Fruit fly (Drosophila melanogaster) whole organism, embryonic: ENCODE results near the gene disco.

ENCODE experiments used
- Aef1 ChIP-seq: fragments of 200-800 bp; sonication (Bioruptor generic); IDR thresholded peaks from 3 replicates; pipeline ENCODE4 v1.3.6; 2022; ENCODE audit warnings: missing biosample characterization, missing genetic modification characterization
- Atf6 ChIP-seq: fragments of 200-800 bp; sonication (Bioruptor generic); IDR thresholded peaks from 2 replicates; pipeline ENCODE4 v1.3.6; 2022; ENCODE audit warnings: missing biosample characterization, missing genetic modification characterization
- BEAF-32 ChIP-seq: fragments of 200-800 bp; sonication (Bioruptor generic); optimal IDR thresholded peaks from 3 replicates; lab custom pipeline; 2017; ENCODE audit warnings: missing biosample characterization, missing genetic modification characterization, mild to moderate bottlenecking, moderate library complexity, missing genetic modification reagents
- Bteb2 ChIP-seq: fragments of 200-800 bp; sonication (Bioruptor generic); optimal IDR thresholded peaks from 2 replicates; lab custom pipeline; 2016; ENCODE audit warnings: missing biosample characterization, missing genetic modification characterization
- CG11247 ChIP-seq: fragments of 200-800 bp; sonication (Bioruptor generic); IDR thresholded peaks from 2 replicates; pipeline ENCODE4 v1.3.6; 2022; ENCODE audit warnings: missing biosample characterization, missing genetic modification characterization
- CG11695 ChIP-seq: fragments of 200-800 bp; sonication (Bioruptor generic); IDR thresholded peaks from 3 replicates; pipeline ENCODE4 v1.3.6; 2022; ENCODE audit warnings: missing biosample characterization, missing genetic modification characterization
- CG15696 ChIP-seq: fragments of 200-800 bp; sonication (Bioruptor generic); optimal IDR thresholded peaks from 2 replicates; lab custom pipeline; 2019; ENCODE audit warnings: missing biosample characterization, mild to moderate bottlenecking, missing genetic modification characterization, moderate library complexity
- CG1603 ChIP-seq: fragments of 200-800 bp; sonication (Bioruptor generic); optimal IDR thresholded peaks from 2 replicates; lab custom pipeline; 2019; ENCODE audit warnings: missing biosample characterization, mild to moderate bottlenecking, missing genetic modification characterization, moderate library complexity
- CG16813 ChIP-seq: fragments of 200-800 bp; sonication (Bioruptor generic); IDR thresholded peaks from 3 replicates; pipeline ENCODE4 v1.3.6; 2022; ENCODE audit warnings: missing biosample characterization, missing genetic modification characterization; ENCODE audit not compliant: partially characterized antibody
- CG17385 ChIP-seq: fragments of 200-800 bp; sonication (Bioruptor generic); optimal IDR thresholded peaks from 3 replicates; lab custom pipeline; 2018; ENCODE audit warnings: missing biosample characterization, mild to moderate bottlenecking, missing genetic modification characterization
- CG17612 ChIP-seq: fragments of 200-800 bp; sonication (Bioruptor generic); IDR thresholded peaks from 2 replicates; pipeline ENCODE4 v1.3.6; 2022; ENCODE audit warnings: missing biosample characterization, missing genetic modification characterization
- CG30431 ChIP-seq: fragments of 200-800 bp; sonication (Bioruptor generic); optimal IDR thresholded peaks from 2 replicates; lab custom pipeline; 2017; ENCODE audit warnings: missing biosample characterization, missing genetic modification characterization
- CG31224 ChIP-seq: fragments of 200-800 bp; sonication (Bioruptor generic); IDR thresholded peaks from 2 replicates; pipeline ENCODE4 v1.3.6; 2022; ENCODE audit warnings: missing biosample characterization, missing genetic modification characterization
- CG3163 ChIP-seq: fragments of 200-800 bp; sonication (Bioruptor generic); optimal IDR thresholded peaks from 3 replicates; lab custom pipeline; 2016; ENCODE audit warnings: missing biosample characterization, missing genetic modification characterization
- CG3281 ChIP-seq: fragments of 200-800 bp; sonication (Bioruptor generic); optimal IDR thresholded peaks from 3 replicates; lab custom pipeline; 2017; ENCODE audit warnings: missing biosample characterization, mild to moderate bottlenecking, missing genetic modification characterization
- CG33557 ChIP-seq: fragments of 200-800 bp; sonication (Bioruptor generic); optimal IDR thresholded peaks from 2 replicates; lab custom pipeline; 2019; ENCODE audit warnings: missing biosample characterization, mild to moderate bottlenecking, missing genetic modification characterization, moderate library complexity
- CG3726 ChIP-seq: fragments of 200-800 bp; sonication (Bioruptor generic); IDR thresholded peaks from 3 replicates; pipeline ENCODE4, ENCODE4 v1.3.6; 2022; ENCODE audit warnings: missing biosample characterization, missing genetic modification characterization
- CG3838 ChIP-seq: fragments of 200-800 bp; sonication (Bioruptor generic); optimal IDR thresholded peaks from 3 replicates; lab custom pipeline; 2016; ENCODE audit warnings: missing biosample characterization, missing genetic modification characterization
- CG4282 ChIP-seq: fragments of 200-800 bp; sonication (Bioruptor generic); optimal IDR thresholded peaks from 2 replicates; lab custom pipeline; 2016; ENCODE audit warnings: missing biosample characterization, missing genetic modification characterization
- CG4360 ChIP-seq: fragments of 200-800 bp; sonication (Bioruptor generic); IDR thresholded peaks from 2 replicates; pipeline ENCODE4 v1.3.6; 2022; ENCODE audit warnings: missing biosample characterization, missing genetic modification characterization
- CG4854 ChIP-seq: fragments of 200-800 bp; sonication (Bioruptor generic); optimal IDR thresholded peaks from 2 replicates; lab custom pipeline; 2016; ENCODE audit warnings: missing biosample characterization, missing genetic modification characterization, inconsistent platforms
- CG6683 ChIP-seq: fragments of 200-800 bp; sonication (Bioruptor generic); optimal IDR thresholded peaks from 2 replicates; lab custom pipeline; 2017; ENCODE audit warnings: missing biosample characterization, mild to moderate bottlenecking, missing genetic modification characterization, missing genetic modification reagents
- CkIIα-i1 ChIP-seq: fragments of 200-800 bp; sonication (Bioruptor generic); IDR thresholded peaks from 2 replicates; pipeline ENCODE4 v1.3.6; 2022; ENCODE audit warnings: missing biosample characterization, missing genetic modification characterization
- CoRest ChIP-seq: fragments of 200-800 bp; sonication (Bioruptor generic); optimal IDR thresholded peaks from 3 replicates; lab custom pipeline; 2018; ENCODE audit warnings: missing biosample characterization, mild to moderate bottlenecking, missing genetic modification characterization, moderate library complexity
- Dad ChIP-seq: fragments of 200-800 bp; sonication (Bioruptor generic); optimal IDR thresholded peaks from 3 replicates; lab custom pipeline; 2016; ENCODE audit warnings: missing biosample characterization, missing genetic modification characterization
- Deaf1 ChIP-seq: fragments of 200-800 bp; optimal IDR thresholded peaks from 3 replicates; lab custom pipeline; 2019; ENCODE audit warnings: missing biosample characterization, mild to moderate bottlenecking, missing genetic modification characterization, moderate library complexity
- Doc3 ChIP-seq: fragments of 200-800 bp; sonication (Bioruptor generic); IDR thresholded peaks from 3 replicates; pipeline ENCODE4 v1.3.6; 2022; ENCODE audit warnings: missing biosample characterization, missing genetic modification characterization; ENCODE audit not compliant: partially characterized antibody
- Gug ChIP-seq: fragments of 200-800 bp; sonication (Bioruptor generic); IDR thresholded peaks from 4 replicates; pipeline ENCODE4 v1.3.6; 2022; ENCODE audit warnings: missing biosample characterization, missing genetic modification characterization
- H2.0 ChIP-seq: fragments of 200-800 bp; sonication (Bioruptor generic); IDR thresholded peaks from 2 replicates; pipeline ENCODE4 v1.3.6; 2022; ENCODE audit warnings: missing biosample characterization, missing genetic modification characterization
- NC2α ChIP-seq: fragments of 200-800 bp; sonication (Bioruptor generic); optimal IDR thresholded peaks from 2 replicates; lab custom pipeline; 2016; ENCODE audit warnings: missing biosample characterization, missing genetic modification characterization
- NFAT ChIP-seq: fragments of 200-800 bp; sonication (Bioruptor generic); IDR thresholded peaks from 2 replicates; pipeline ENCODE4 v1.3.6; 2022; ENCODE audit warnings: missing biosample characterization, missing genetic modification characterization
- PHDP ChIP-seq: fragments of 200-800 bp; sonication (Bioruptor generic); optimal IDR thresholded peaks from 3 replicates; lab custom pipeline; 2018; ENCODE audit warnings: missing biosample characterization, mild to moderate bottlenecking, missing genetic modification characterization, moderate library complexity
- Rfx ChIP-seq: fragments of 200-800 bp; sonication (Bioruptor generic); IDR thresholded peaks from 2 replicates; pipeline ENCODE4 v1.3.6; 2022; ENCODE audit warnings: missing biosample characterization, missing genetic modification characterization
- Side ChIP-seq: fragments of 200-800 bp; sonication (Bioruptor generic); optimal IDR thresholded peaks from 2 replicates; lab custom pipeline; 2016; ENCODE audit warnings: missing biosample characterization, missing genetic modification characterization
- Spps ChIP-seq: fragments of 200-800 bp; sonication (Bioruptor generic); optimal IDR thresholded peaks from 2 replicates; lab custom pipeline; 2018; ENCODE audit warnings: missing biosample characterization, mild to moderate bottlenecking, missing genetic modification characterization
- Ssrp ChIP-seq: fragments of 200-800 bp; sonication (Bioruptor generic); optimal IDR thresholded peaks from 2 replicates; lab custom pipeline; 2018; ENCODE audit warnings: missing biosample characterization, mild to moderate bottlenecking, missing genetic modification characterization, moderate library complexity
- ap ChIP-seq: fragments of 200-800 bp; sonication (Bioruptor generic); IDR thresholded peaks from 2 replicates; pipeline ENCODE4 v1.3.6; 2022; ENCODE audit warnings: missing biosample characterization, missing genetic modification characterization
- az2 ChIP-seq: fragments of 200-800 bp; sonication (Bioruptor generic); optimal IDR thresholded peaks from 3 replicates; lab custom pipeline; 2016; ENCODE audit warnings: missing biosample characterization, missing genetic modification characterization
- cato ChIP-seq: fragments of 200-800 bp; sonication (Bioruptor generic); optimal IDR thresholded peaks from 2 replicates; lab custom pipeline; 2016; ENCODE audit warnings: missing biosample characterization, missing genetic modification characterization, borderline replicate concordance
- caup ChIP-seq: fragments of 200-800 bp; sonication (Bioruptor generic); optimal IDR thresholded peaks from 3 replicates; lab custom pipeline; 2017; ENCODE audit warnings: missing biosample characterization, mild to moderate bottlenecking, missing genetic modification characterization, moderate library complexity; ENCODE audit not compliant: severe bottlenecking
- corto ChIP-seq: fragments of 200-800 bp; sonication (Bioruptor generic); optimal IDR thresholded peaks from 2 replicates; lab custom pipeline; 2016; ENCODE audit warnings: missing biosample characterization, mild to moderate bottlenecking, missing genetic modification characterization, moderate library complexity
- crc ChIP-seq: fragments of 200-800 bp; sonication (Bioruptor generic); optimal IDR thresholded peaks from 2 replicates; lab custom pipeline; 2016; ENCODE audit warnings: missing biosample characterization, missing genetic modification characterization
- danr ChIP-seq: fragments of 200-800 bp; sonication (Bioruptor generic); IDR thresholded peaks from 2 replicates; pipeline ENCODE4 v1.3.6; 2022; ENCODE audit warnings: missing biosample characterization, missing genetic modification characterization
- exex ChIP-seq: fragments of 200-800 bp; sonication (Bioruptor generic); optimal IDR thresholded peaks from 4 replicates; lab custom pipeline; 2018; ENCODE audit warnings: missing biosample characterization, mild to moderate bottlenecking, missing genetic modification characterization, moderate library complexity
- gsb ChIP-seq: fragments of 200-800 bp; sonication (Bioruptor generic); IDR thresholded peaks from 2 replicates; pipeline ENCODE4 v1.3.6; 2022; ENCODE audit warnings: missing biosample characterization, missing genetic modification characterization
- maf-S ChIP-seq: fragments of 200-800 bp; sonication (Bioruptor generic); optimal IDR thresholded peaks from 2 replicates; lab custom pipeline; 2016; ENCODE audit warnings: missing biosample characterization, missing genetic modification characterization
- nom ChIP-seq: fragments of 200-800 bp; sonication (Bioruptor generic); optimal IDR thresholded peaks from 2 replicates; lab custom pipeline; 2017; ENCODE audit warnings: missing biosample characterization, missing genetic modification characterization, mild to moderate bottlenecking, moderate library complexity, missing genetic modification reagents
- phol ChIP-seq: fragments of 200-800 bp; sonication (Bioruptor generic); optimal IDR thresholded peaks from 3 replicates; lab custom pipeline; 2018; ENCODE audit warnings: missing biosample characterization, mild to moderate bottlenecking, missing genetic modification characterization, moderate library complexity
- pita ChIP-seq: fragments of 200-800 bp; sonication (Bioruptor generic); optimal IDR thresholded peaks from 2 replicates; lab custom pipeline; 2017; ENCODE audit warnings: missing biosample characterization, mild to moderate bottlenecking, missing genetic modification characterization
- pnt ChIP-seq: fragments of 200-800 bp; sonication (Bioruptor generic); optimal IDR thresholded peaks from 3 replicates; lab custom pipeline; 2016; ENCODE audit warnings: missing biosample characterization, missing genetic modification characterization
- sr ChIP-seq: fragments of 200-800 bp; sonication (Bioruptor generic); IDR thresholded peaks from 3 replicates; pipeline ENCODE4 v1.3.6; 2022; ENCODE audit warnings: missing biosample characterization, missing genetic modification characterization

Gene disco

DNA sequence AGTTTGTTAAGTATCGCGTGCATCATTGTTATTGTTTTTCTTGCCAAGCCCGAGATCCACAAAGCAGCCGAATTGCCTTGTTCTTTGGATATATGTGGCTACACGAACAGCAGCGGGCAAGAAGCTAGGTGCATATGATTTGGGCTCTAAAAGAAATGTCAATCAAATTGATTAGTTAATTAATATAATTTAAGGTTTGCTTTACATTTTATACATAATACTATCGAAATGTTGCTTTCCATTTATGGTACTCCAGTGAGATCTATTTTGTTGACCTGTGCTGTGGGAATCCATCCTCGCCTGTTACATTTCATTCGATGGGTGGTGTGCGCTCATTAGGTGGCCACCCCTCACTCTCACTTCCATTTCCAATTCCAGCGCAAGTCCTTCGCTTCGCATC lies 46.9 kb upstream of the disco start (continued):
- peak; percentile 45 for TF ChIP-seq Bteb2
- peak; percentile 25 for TF ChIP-seq exex (tag; lab: Kevin White, UChicago)
- TF ChIP-seq az2 (GFP tag; lab: Kevin White, UChicago) = peak; percentile 73
- peak; percentile 66; the same call in 1 of the 2 replicates for TF ChIP-seq ap (GFP tag; lab: Robert Waterston, UW)
- TF ChIP-seq CG3726 (GFP tag; lab: Robert Waterston, UW) = peak; percentile 73; the same call in 2 of the 3 replicates
- TF ChIP-seq cato (GFP tag; lab: Kevin White, UChicago) = peak; percentile 47
- no peak for TF ChIP-seq corto (GFP tag; lab: Kevin White, UChicago)
- TF ChIP-seq gsb (GFP tag; lab: Robert Waterston, UW) = peak; percentile 52
- TF ChIP-seq danr (GFP tag; lab: Robert Waterston, UW) = peak; percentile 39; the same call in 1 of the 2 replicates
- peak; percentile 51 for TF ChIP-seq CG4854
- TF ChIP-seq CG31224 (GFP tag; lab: Robert Waterston, UW) = no peak
- TF ChIP-seq CG17385 (GFP tag; lab: Kevin White, UChicago) = peak; percentile 72
- TF ChIP-seq H2.0 (GFP tag; lab: Robert Waterston, UW) = peak; percentile 75
- peak; percentile 57; the same call in 2 of the 4 replicates for TF ChIP-seq Gug (GFP tag; lab: Robert Waterston, UW)
- peak; percentile 50 for TF ChIP-seq Deaf1 (tag; lab: Kevin White, UChicago)
- TF ChIP-seq maf-S = peak; percentile 15
- TF ChIP-seq Rfx (GFP tag; lab: Robert Waterston, UW) = peak; percentile 77
- TF ChIP-seq Ssrp (tag; lab: Kevin White, UChicago) = peak; percentile 70
- TF ChIP-seq phol (tag; lab: Kevin White, UChicago) = peak; percentile 80
- peak; percentile 28; the same call in 1 of the 2 replicates for TF ChIP-seq CG17612
- peak; percentile 48 for TF ChIP-seq pnt (GFP tag; lab: Kevin White, UChicago)
- no peak for TF ChIP-seq NC2α (GFP tag; lab: Kevin White, UChicago)
- no peak for TF ChIP-seq crc (GFP tag; lab: Kevin White, UChicago)
- TF ChIP-seq nom (GFP tag; lab: Kevin White, UChicago) = peak; percentile 7
- peak; percentile 82 for TF ChIP-seq PHDP (tag; lab: Kevin White, UChicago)
- TF ChIP-seq CkIIα-i1 (GFP tag; lab: Robert Waterston, UW) = no peak; the same call in 1 of the 2 replicates
- peak; percentile 45 for TF ChIP-seq CG6683 (GFP tag; lab: Kevin White, UChicago)
- no peak for TF ChIP-seq BEAF-32 (GFP tag; lab: Kevin White, UChicago)
- peak; percentile 85 for TF ChIP-seq Atf6 (GFP tag; lab: Robert Waterston, UW)
- peak; percentile 72 for TF ChIP-seq CG30431 (GFP tag; lab: Kevin White, UChicago)
- TF ChIP-seq caup (GFP tag; lab: Kevin White, UChicago) = peak; percentile 73
- 0 out of 3 replicates have a peak, but pooled peaks have one; percentile 28 for TF ChIP-seq sr (GFP tag; lab: Robert Waterston, UW)
- peak; percentile 30 for TF ChIP-seq Dad (GFP tag; lab: Kevin White, UChicago)
- TF ChIP-seq CoRest (tag; lab: Kevin White, UChicago) = peak; percentile 76
- no peak for TF ChIP-seq CG16813
- TF ChIP-seq CG15696 (tag; lab: Kevin White, UChicago) = peak; percentile 67
- TF ChIP-seq pita (GFP tag; lab: Kevin White, UChicago) = no peak
- peak; percentile 60 for TF ChIP-seq CG33557 (GFP tag; lab: Kevin White, UChicago)
- TF ChIP-seq Doc3 (GFP tag; lab: Robert Waterston, UW) = no peak
- TF ChIP-seq Side = peak; percentile 30
- TF ChIP-seq CG1603 (tag; lab: Kevin White, UChicago) = peak; percentile 89
- peak; percentile 78 for TF ChIP-seq CG11695 (GFP tag; lab: Robert Waterston, UW)
- TF ChIP-seq CG4360 (GFP tag; lab: Robert Waterston, UW) = peak; percentile 59
- TF ChIP-seq CG11247 (GFP tag; lab: Robert Waterston, UW) = peak; percentile 42; the same call in 1 of the 2 replicates
- TF ChIP-seq Aef1 (GFP tag; lab: Robert Waterston, UW) = peak; percentile 69
- peak; percentile 72 for TF ChIP-seq CG3281 (GFP tag; lab: Kevin White, UChicago)
- TF ChIP-seq CG4282 = no peak
- peak; percentile 73 for TF ChIP-seq Spps
- no peak for TF ChIP-seq CG3838
- peak; percentile 41 for TF ChIP-seq NFAT
- no peak for TF ChIP-seq CG3163 (GFP tag; lab: Kevin White, UChicago)
